Worm (Caenorhabditis elegans) whole organism, early embryonic: ENCODE measurements around the gene R11D1.4.

Source experiments
- ama-1 ChIP-seq: fragments of 150-350 bp; optimal IDR thresholded peaks from 2 replicates; lab custom pipeline; 2014
- ceh-13 ChIP-seq: fragments of 200-800 bp; sonication (Bioruptor generic); optimal IDR thresholded peaks from 2 replicates; lab custom pipeline; 2018; ENCODE audit warnings: mild to moderate bottlenecking, missing genetic modification characterization, missing compliant biosample characterization
- flt-1 ChIP-seq: fragments of 200-800 bp; sonication (Bioruptor generic); IDR thresholded peaks from 2 replicates; pipeline ENCODE4 v1.3.6; 2022; ENCODE audit warnings: missing genetic modification characterization, missing compliant biosample characterization
- tbx-37 ChIP-seq: fragments of 200-800 bp; sonication (Bioruptor generic); conservative IDR thresholded peaks from 2 replicates; pipeline ENCODE4 v1.3.6; 2022; ENCODE audit warnings: missing genetic modification reagents, missing genetic modification characterization, missing compliant biosample characterization
- tra-4 ChIP-seq: sonication (generic microtip); optimal IDR thresholded peaks from 2 replicates; lab custom pipeline; 2017; ENCODE audit warnings: missing genetic modification characterization, missing compliant biosample characterization

ce11 chrV:12743778-12744502 lies 29.9 kb upstream of the R11D1.4 start:
- no peak for TF ChIP-seq flt-1 (GFP tag; lab: Robert Waterston, UW)
- TF ChIP-seq tra-4 (tag; lab: Kevin White, UChicago): no peak
- no peak for TF ChIP-seq ama-1
- no peak for TF ChIP-seq ceh-13 (GFP tag; lab: Kevin White, UChicago)
- TF ChIP-seq tbx-37 (GFP tag; lab: Robert Waterston, UW): no peak
